Worm (Caenorhabditis elegans): ENCODE results near the gene F21G4.3.

- TF ChIP-seq F37B4.10 (GFP tag; IDR thresholded peaks at IDR 0.05) (no peak), akir-1 (GFP tag; optimal IDR thresholded peaks at IDR 0.05) (no peak), ztf-18 (tag; optimal IDR thresholded peaks at IDR 0.05) (no peak), egl-44 (GFP tag; IDR thresholded peaks at IDR 0.05) (no peak), F39B2.1 (GFP tag; IDR thresholded peaks at IDR 0.05) (no peak), B0261.1 (tag; optimal IDR thresholded peaks at IDR 0.05) (no peak), ZK185.1 (tag; optimal IDR thresholded peaks at IDR 0.05; ENCODE audit: poor library complexity, severe bottlenecking) (no peak)
These were observed 45.6 kb downstream of the F21G4.3 start for ce11 chrX:9940524-9940923.

All from whole organism, young adult.